Comparison of ENCODE assay signal across 3 fruit fly cellular contexts in the genomic region with DNA sequence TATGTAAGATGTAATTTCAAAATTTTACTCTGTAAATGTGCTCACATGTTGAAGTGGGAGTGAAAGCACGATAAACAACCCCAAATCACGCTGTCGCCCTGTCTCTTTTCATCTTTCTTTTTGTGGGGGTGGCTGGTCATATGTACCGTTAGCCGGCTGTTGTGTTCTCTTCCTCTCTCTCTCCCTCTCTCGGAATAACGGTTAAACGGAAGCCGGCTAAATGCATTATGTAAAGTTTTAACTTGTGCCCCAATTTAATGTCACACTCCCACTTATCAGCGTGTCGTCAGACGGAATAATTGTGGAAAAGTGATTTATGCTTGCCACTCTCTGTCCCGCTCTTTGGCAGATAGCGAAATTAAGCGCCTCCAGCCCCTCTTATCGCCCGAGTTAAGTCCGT.
TF ChIP-seq lines count a peak whose summit lies in the region.

No protein-coding gene starts in this region.

- no peak for TF ChIP-seq CTCF in whole organism, embryonic (GFP tag; optimal IDR thresholded peaks at IDR 0.05; lab: Kevin White, UChicago)

TF ChIP-seq in whole organism, adult, 20 proteins besides CTCF, POLR2A, EP300 and RAD21:
- TF ChIP-seq bab1 (GFP tag; optimal IDR thresholded peaks at IDR 0.05; lab: Kevin White, UChicago) (no peak), CG33017 (tag; optimal IDR thresholded peaks at IDR 0.05; lab: Kevin White, UChicago) (no peak), Mnt (GFP tag; optimal IDR thresholded peaks at IDR 0.05; lab: Kevin White, UChicago) (no peak), cic (GFP tag; optimal IDR thresholded peaks at IDR 0.05; lab: Kevin White, UChicago) (no peak), ovo (GFP tag; optimal IDR thresholded peaks at IDR 0.05; lab: Kevin White, UChicago) (peak; percentile 66), cnc (optimal IDR thresholded peaks at IDR 0.05; lab: Kevin White, UChicago) (no peak)

TF ChIP-seq in whole organism, embryonic, 481 proteins besides CTCF, POLR2A, EP300 and RAD21:
- TF ChIP-seq Pdp1 (GFP tag; optimal IDR thresholded peaks at IDR 0.05; lab: Kevin White, UChicago) (peak in 1 of 2 experiments; percentile 71), Trl (optimal IDR thresholded peaks at IDR 0.05; lab: Kevin White, UChicago) (peak in 1 of 2 experiments; percentile 54), Trl (GFP tag; optimal IDR thresholded peaks at IDR 0.05; lab: Kevin White, UChicago) (no peak), seq (GFP tag; IDR thresholded peaks at IDR 0.05; lab: Robert Waterston, UW) (peak; percentile 73), ato (GFP tag; IDR thresholded peaks at IDR 0.05; lab: Robert Waterston, UW; ENCODE audit: partially characterized antibody) (0 out of 2 replicates have a peak, but pooled peaks have one; percentile 18), CG17361 (GFP tag; IDR thresholded peaks at IDR 0.05; lab: Robert Waterston, UW) (no peak), ttk (GFP tag; IDR thresholded peaks at IDR 0.05; lab: Robert Waterston, UW) (no peak), CG10321 (GFP tag; IDR thresholded peaks at IDR 0.05; lab: Robert Waterston, UW) (peak; percentile 51; the same call in 1 of the 2 replicates), vvl (GFP tag; IDR thresholded peaks at IDR 0.05; lab: Robert Waterston, UW) (no peak), al (GFP tag; IDR thresholded peaks at IDR 0.05; lab: Robert Waterston, UW) (no peak), CG15011 (GFP tag; optimal IDR thresholded peaks at IDR 0.05; lab: Kevin White, UChicago) (peak; percentile 4), nerfin-1 (tag; optimal IDR thresholded peaks at IDR 0.05; lab: Kevin White, UChicago) (peak; percentile 12), ken (GFP tag; IDR thresholded peaks at IDR 0.05; lab: Robert Waterston, UW) (no peak), Taf1 (GFP tag; IDR thresholded peaks at IDR 0.05; lab: Robert Waterston, UW) (0 out of 2 replicates have a peak, but pooled peaks have one; percentile 22), exex (tag; optimal IDR thresholded peaks at IDR 0.05; lab: Kevin White, UChicago) (peak; percentile 69)

TF ChIP-seq in whole organism, prepupa, 60 proteins besides CTCF, POLR2A, EP300 and RAD21:
- TF ChIP-seq vri (GFP tag; optimal IDR thresholded peaks at IDR 0.05; lab: Kevin White, UChicago): peak; percentile 65
- no peak for TF ChIP-seq CG11902 (GFP tag; optimal IDR thresholded peaks at IDR 0.05; lab: Kevin White, UChicago)
